Worm (Caenorhabditis elegans) whole organism, L4 larva: Measurements from ENCODE around the gene tkt-1.

Experiments
- D1046.2 ChIP-seq: fragments of 200-800 bp; sonication (Bioruptor generic); IDR thresholded peaks from 2 replicates; pipeline ENCODE4 v1.3.6; 2022; ENCODE audit warnings: missing genetic modification characterization, missing compliant biosample characterization
- aha-1 ChIP-seq: fragments of 150-350 bp; peaks from one replicate; lab custom pipeline; 2014; ENCODE audit warnings: missing biosample characterization, missing genetic modification characterization
- arid-1 ChIP-seq: fragments of 200-800 bp; sonication (Bioruptor generic); conservative IDR thresholded peaks from 2 replicates; pipeline ENCODE4 v1.3.6; 2022; ENCODE audit warnings: missing genetic modification reagents, missing genetic modification characterization, missing compliant biosample characterization
- ceh-32 ChIP-seq: sonication (generic microtip); optimal IDR thresholded peaks from 2 replicates; lab custom pipeline; 2016; ENCODE audit warnings: mild to moderate bottlenecking, missing genetic modification characterization, missing compliant biosample characterization; ENCODE audit not compliant: poor library complexity
- daf-16 ChIP-seq, 3 experiments: sonication (generic microtip); optimal IDR thresholded peaks; 2 replicates each; lab custom pipeline; 2016 to 2017; ENCODE audit warnings: missing genetic modification characterization in 3 of 3, missing genetic modification reagents in 3 of 3, mild to moderate bottlenecking in 2 of 3, missing compliant biosample characterization in 2 of 3, missing biosample characterization in 1 of 3, moderate library complexity in 1 of 3
- daf-8 ChIP-seq: fragments of 200-800 bp; sonication (Bioruptor generic); IDR thresholded peaks from 2 replicates; pipeline ENCODE4 v1.3.6; 2022; ENCODE audit warnings: missing genetic modification characterization, missing compliant biosample characterization
- dmd-6 ChIP-seq: fragments of 200-800 bp; sonication (Bioruptor generic); IDR thresholded peaks from 2 replicates; pipeline ENCODE4 v1.3.6; 2022; ENCODE audit warnings: missing genetic modification reagents, missing genetic modification characterization, missing compliant biosample characterization
- dpl-1 ChIP-seq: fragments of 150-350 bp; optimal IDR thresholded peaks from 2 replicates; lab custom pipeline; 2014; ENCODE audit warnings: missing biosample characterization, missing genetic modification reagents, missing genetic modification characterization
- duxl-1 ChIP-seq: sonication (generic microtip); optimal IDR thresholded peaks from 2 replicates; lab custom pipeline; 2016; ENCODE audit warnings: mild to moderate bottlenecking, missing genetic modification characterization, moderate library complexity, missing compliant biosample characterization; ENCODE audit not compliant: poor library complexity
- dve-1 ChIP-seq: sonication (generic microtip); optimal IDR thresholded peaks from 2 replicates; lab custom pipeline; 2017; ENCODE audit warnings: antibody characterized with exemption, mild to moderate bottlenecking, missing genetic modification characterization, missing compliant biosample characterization; ENCODE audit not compliant: insufficient read depth
- egl-27 ChIP-seq: sonication (generic microtip); optimal IDR thresholded peaks from 3 replicates; lab custom pipeline; 2017; ENCODE audit warnings: missing biosample characterization, missing genetic modification reagents, missing genetic modification characterization
- fkh-10 ChIP-seq: fragments of 150-350 bp; optimal IDR thresholded peaks from 2 replicates; lab custom pipeline; 2014; ENCODE audit warnings: missing biosample characterization, missing genetic modification reagents, missing genetic modification characterization
- fos-1 ChIP-seq: fragments of 150-350 bp; optimal IDR thresholded peaks from 2 replicates; lab custom pipeline; 2014; ENCODE audit warnings: missing biosample characterization, missing genetic modification characterization
- hif-1 ChIP-seq, 2 experiments: sonication (generic microtip); optimal IDR thresholded peaks; 2 replicates each; lab custom pipeline; 2016 to 2017; ENCODE audit warnings: missing compliant biosample characterization in 2 of 2, missing genetic modification characterization in 2 of 2, missing genetic modification reagents in 2 of 2, missing genotype in 2 of 2, mild to moderate bottlenecking in 1 of 2
- hlh-11 ChIP-seq: fragments of 200-800 bp; sonication (Bioruptor generic); optimal IDR thresholded peaks from 2 replicates; lab custom pipeline; 2018; ENCODE audit warnings: mild to moderate bottlenecking, missing genetic modification characterization, missing compliant biosample characterization
- hlh-30 ChIP-seq: sonication (generic microtip); optimal IDR thresholded peaks from 2 replicates; lab custom pipeline; 2017; ENCODE audit warnings: antibody characterized with exemption, mild to moderate bottlenecking, missing genetic modification characterization, missing compliant biosample characterization; ENCODE audit not compliant: insufficient read depth
- hmg-1.1 ChIP-seq: fragments of 200-800 bp; sonication (Bioruptor generic); IDR thresholded peaks from 2 replicates; pipeline ENCODE4 v1.3.6; 2022; ENCODE audit warnings: missing genetic modification reagents, missing genetic modification characterization, missing compliant biosample characterization
- lin-15B ChIP-seq: fragments of 150-350 bp; sonication (generic microtip); optimal IDR thresholded peaks from 3 replicates; lab custom pipeline; 2014; ENCODE audit warnings: missing biosample characterization, missing genetic modification characterization
- lin-29 ChIP-seq: fragments of 200-800 bp; sonication (Bioruptor generic); IDR thresholded peaks from 2 replicates; pipeline ENCODE4 v1.3.6; 2022; ENCODE audit warnings: missing genetic modification reagents, missing genetic modification characterization, missing compliant biosample characterization
- lsy-2 ChIP-seq, 2 experiments: fragments of 150-350 bp in 1 of 2; sonication (generic microtip) in 1 of 2; optimal IDR thresholded peaks; 2 replicates each; lab custom pipeline; 2014 to 2017; ENCODE audit warnings: missing biosample characterization in 2 of 2, missing genetic modification characterization in 2 of 2
- madf-9 ChIP-seq: fragments of 200-800 bp; sonication (Bioruptor generic); conservative IDR thresholded peaks from 2 replicates; pipeline ENCODE4 v1.3.6; 2022; ENCODE audit warnings: missing genetic modification reagents, missing genetic modification characterization, missing compliant biosample characterization
- mdl-1 ChIP-seq, 2 experiments: fragments of 150-350 bp in 1 of 2; sonication (generic microtip) in 1 of 2; optimal IDR thresholded peaks; 2 replicates each; lab custom pipeline; 2014 to 2017; ENCODE audit warnings: missing biosample characterization in 2 of 2, missing genetic modification characterization in 2 of 2
- mes-2 ChIP-seq: sonication (generic microtip); optimal IDR thresholded peaks from 2 replicates; lab custom pipeline; 2016; ENCODE audit warnings: missing genotype, mild to moderate bottlenecking, missing genetic modification characterization, missing compliant biosample characterization; ENCODE audit not compliant: poor library complexity, severe bottlenecking
- mxl-3 ChIP-seq: fragments of 200-800 bp; sonication (Bioruptor generic); optimal IDR thresholded peaks from 2 replicates; lab custom pipeline; 2018; ENCODE audit warnings: mild to moderate bottlenecking, missing genetic modification characterization, missing compliant biosample characterization
- nhr-102 ChIP-seq: sonication (generic microtip); optimal IDR thresholded peaks from 2 replicates; lab custom pipeline; 2016; ENCODE audit warnings: mild to moderate bottlenecking, missing genetic modification characterization, moderate library complexity, missing compliant biosample characterization
- nhr-11 ChIP-seq: fragments of 150-350 bp; optimal IDR thresholded peaks from 2 replicates; lab custom pipeline; 2014; ENCODE audit warnings: missing biosample characterization, missing genetic modification characterization
- nhr-25 ChIP-seq: sonication (generic microtip); optimal IDR thresholded peaks from 2 replicates; lab custom pipeline; 2017; ENCODE audit warnings: missing genetic modification characterization, mild to moderate bottlenecking, missing compliant biosample characterization, antibody characterized with exemption, moderate library complexity, borderline replicate concordance; ENCODE audit not compliant: insufficient read depth
- nhr-28 ChIP-seq: fragments of 150-350 bp; optimal IDR thresholded peaks from 2 replicates; lab custom pipeline; 2014; ENCODE audit warnings: missing biosample characterization, missing genetic modification characterization
- nhr-42 ChIP-seq: fragments of 200-800 bp; sonication (Bioruptor generic); IDR thresholded peaks from 2 replicates; pipeline ENCODE4 v1.3.6; 2022; ENCODE audit warnings: missing genetic modification characterization, missing compliant biosample characterization
- nhr-48 ChIP-seq: sonication (generic microtip); optimal IDR thresholded peaks from 2 replicates; lab custom pipeline; 2016; ENCODE audit warnings: mild to moderate bottlenecking, missing genetic modification characterization, missing compliant biosample characterization
- nhr-6 ChIP-seq: fragments of 150-350 bp; optimal IDR thresholded peaks from 2 replicates; lab custom pipeline; 2014; ENCODE audit warnings: missing biosample characterization, missing genetic modification characterization
- nhr-76 ChIP-seq: fragments of 150-350 bp; optimal IDR thresholded peaks from 2 replicates; lab custom pipeline; 2014; ENCODE audit warnings: missing biosample characterization, missing genetic modification characterization
- pha-4 ChIP-seq, 2 experiments: fragments of 150-350 bp in 1 of 2; fragments of 200-800 bp in 1 of 2; sonication (Bioruptor generic) in 1 of 2; IDR thresholded peaks in 1 of 2; optimal IDR thresholded peaks in 1 of 2; 2 replicates each; pipeline versions ENCODE4 v1.3.6 to Lab custom; 2014 to 2022; ENCODE audit warnings: missing genetic modification characterization in 2 of 2, missing genetic modification reagents in 2 of 2, missing biosample characterization in 1 of 2, missing compliant biosample characterization in 1 of 2
- php-3 ChIP-seq: fragments of 200-800 bp; sonication (Bioruptor generic); IDR thresholded peaks from 2 replicates; pipeline ENCODE4 v1.3.6; 2022; ENCODE audit warnings: missing genetic modification reagents, missing genetic modification characterization, missing compliant biosample characterization
- rbr-2 ChIP-seq: sonication (generic microtip); optimal IDR thresholded peaks from 2 replicates; lab custom pipeline; 2016; ENCODE audit warnings: missing genotype, missing genetic modification characterization, missing compliant biosample characterization
- sdz-12 ChIP-seq: fragments of 200-800 bp; sonication (Bioruptor generic); optimal IDR thresholded peaks from 2 replicates; lab custom pipeline; 2018; ENCODE audit warnings: mild to moderate bottlenecking, missing genetic modification characterization, missing compliant biosample characterization
- spr-3 ChIP-seq: fragments of 200-800 bp; sonication (Bioruptor generic); optimal IDR thresholded peaks from 2 replicates; lab custom pipeline; 2018; ENCODE audit warnings: mild to moderate bottlenecking, missing genetic modification characterization, missing compliant biosample characterization
- unc-62 ChIP-seq, 3 experiments: fragments of 150-350 bp in 1 of 3; sonication (generic microtip); optimal IDR thresholded peaks in 2 of 3; peaks in 1 of 3; 1 replicate in 1 of 3; 2 replicates in 2 of 3; lab custom pipeline; 2014 to 2017; ENCODE audit warnings: missing biosample characterization in 3 of 3, missing genetic modification characterization in 3 of 3, missing genetic modification reagents in 3 of 3, missing genotype in 1 of 3
- zip-11 ChIP-seq: fragments of 200-800 bp; sonication (Bioruptor generic); IDR thresholded peaks from 2 replicates; pipeline ENCODE4 v1.3.6; 2022; ENCODE audit warnings: missing genetic modification characterization, missing compliant biosample characterization

tkt-1 gene

DNA sequence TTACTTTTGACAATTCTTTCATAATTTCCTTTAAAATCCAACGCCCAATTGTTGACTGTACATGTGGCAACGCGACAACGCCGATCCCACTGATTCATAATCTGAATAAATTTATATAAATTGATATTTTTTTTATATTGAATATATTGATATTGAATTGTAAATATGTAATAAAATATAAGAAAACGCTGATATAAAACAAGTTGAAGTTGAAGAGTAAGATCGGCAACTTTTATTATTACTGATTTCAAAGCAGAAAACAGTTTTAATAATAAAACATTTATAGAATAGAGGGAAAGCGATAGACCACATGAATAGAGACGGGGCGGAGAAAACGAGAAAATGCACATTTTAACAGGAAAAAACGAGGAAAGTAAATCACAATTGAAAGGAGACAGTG lies 24.2 kb upstream of the tkt-1 start, which contains the start of gene qns-1:
qns-1 (minus strand) TSS at position 101 of the 400 bp plus-strand sequence.
- TF ChIP-seq madf-9 (no peak), D1046.2 (no peak), ceh-32 (no peak)

DNA sequence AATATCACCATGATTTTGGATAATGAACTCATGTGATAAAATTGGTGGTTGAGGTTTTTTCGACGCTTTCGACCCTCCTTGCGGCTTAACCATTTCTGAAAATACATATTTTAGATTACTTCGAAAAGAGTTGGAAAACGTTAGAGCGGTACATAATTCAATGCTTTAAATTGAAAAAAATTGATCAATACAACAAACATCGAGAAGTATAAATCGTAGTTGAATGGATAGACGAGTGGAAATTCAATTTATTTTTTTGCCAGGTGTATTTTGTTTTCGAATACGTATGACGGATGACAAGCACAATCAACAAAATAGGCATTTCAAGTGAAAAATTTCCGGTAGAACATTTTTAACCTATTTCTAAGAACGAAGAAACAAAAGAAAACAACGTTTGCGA lies 22.2 kb upstream of the tkt-1 start, which contains the start of gene tram-1:
tram-1 (minus strand) TSS at position 101 of the 400 bp plus-strand sequence.
- TF ChIP-seq nhr-48 (no peak), nhr-42 (GFP tag; lab: Robert Waterston, UW) (no peak), lsy-2 (tag; optimal IDR thresholded peaks at IDR 0.05; lab: Kevin White, UChicago) (no peak), fkh-10 (no peak), egl-27 (tag; lab: Kevin White, UChicago) (no peak), hif-1 (tag; optimal IDR thresholded peaks at IDR 0.05; lab: Kevin White, UChicago) (no peak), sdz-12 (GFP tag; lab: Kevin White, UChicago) (no peak), daf-8 (GFP tag; lab: Robert Waterston, UW) (no peak), dve-1 (tag; lab: Kevin White, UChicago) (no peak)

DNA sequence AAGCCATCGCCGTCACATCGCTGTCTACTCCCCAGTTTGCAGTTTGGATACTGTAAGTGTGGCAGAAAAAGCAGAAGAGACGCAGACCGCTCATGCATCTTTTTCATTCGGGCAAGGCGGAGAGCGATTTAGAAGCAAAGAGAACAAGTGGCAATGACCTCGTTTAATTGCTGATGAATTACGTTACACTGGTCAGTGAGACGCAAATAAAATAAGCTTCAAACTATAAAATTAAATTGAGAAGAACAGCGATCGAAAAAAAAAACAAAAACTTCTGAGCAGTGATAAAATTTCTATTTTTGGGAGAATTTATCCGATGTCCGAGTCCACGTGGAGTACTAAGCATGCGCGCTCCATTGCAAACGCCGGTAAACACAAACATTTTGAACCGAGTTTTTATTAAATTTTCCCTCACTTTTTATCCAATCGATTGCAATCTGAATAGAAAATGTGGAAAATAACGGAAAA lies 21.3 kb upstream of the tkt-1 start, which contains the start of gene C24F3.2:
C24F3.2 (plus strand) TSS at position 418 of the 468 bp plus-strand sequence.
- TF ChIP-seq spr-3 (GFP tag; lab: Kevin White, UChicago) (no peak), nhr-25 (tag; lab: Kevin White, UChicago) (peak; percentile 58), fos-1 (tag; lab: Kevin White, UChicago) (no peak), lin-29 (GFP tag; lab: Robert Waterston, UW) (no peak), rbr-2 (peak; percentile 52), daf-16 (GFP tag; optimal IDR thresholded peaks at IDR 0.05; lab: Kevin White, UChicago) (peak in 1 of 2 experiments; percentile 7), daf-16 (tag; optimal IDR thresholded peaks at IDR 0.05; lab: Kevin White, UChicago) (peak; percentile 45), hmg-1.1 (GFP tag; lab: Robert Waterston, UW) (peak; percentile 68), mdl-1 (tag; optimal IDR thresholded peaks at IDR 0.05; lab: Kevin White, UChicago) (no peak), mxl-3 (peak; percentile 88), nhr-28 (tag; lab: Kevin White, UChicago) (peak; percentile 57), zip-11 (no peak), aha-1 (tag; lab: Kevin White, UChicago) (peak; percentile 95), hlh-11 (tag; lab: Kevin White, UChicago) (peak; percentile 81), pha-4 (GFP tag; IDR thresholded peaks at IDR 0.05; lab: Robert Waterston, UW) (no peak), pha-4 (tag; optimal IDR thresholded peaks at IDR 0.05; lab: Kevin White, UChicago) (no peak), nhr-76 (tag; lab: Kevin White, UChicago) (no peak), lsy-2 (tag; optimal IDR thresholded peaks at IDR 0.05; lab: Kevin White, UChicago) (peak; percentile 79 to 97), nhr-102 (no peak), nhr-6 (tag; lab: Kevin White, UChicago) (peak; percentile 7), dpl-1 (peak; percentile 75), arid-1 (GFP tag; lab: Robert Waterston, UW) (0 out of 2 replicates have a peak, but pooled peaks have one; percentile 38), hlh-30 (tag; lab: Kevin White, UChicago) (peak; percentile 58), lin-15B (tag; lab: Kevin White, UChicago) (no peak), php-3 (GFP tag; lab: Robert Waterston, UW) (0 out of 2 replicates have a peak, but pooled peaks have one; percentile 20), unc-62 (GFP tag; optimal IDR thresholded peaks at IDR 0.05 in 1 of 2; lab: Kevin White, UChicago) (peak in 1 of 2 experiments; percentile 98), unc-62 (tag; optimal IDR thresholded peaks at IDR 0.05; lab: Kevin White, UChicago) (no peak), dmd-6 (GFP tag; lab: Robert Waterston, UW) (peak; percentile 48; the same call in 1 of the 2 replicates), duxl-1 (tag; lab: Kevin White, UChicago) (no peak), dve-1 (tag; lab: Kevin White, UChicago) (no peak), mes-2 (tag; lab: Kevin White, UChicago) (peak; percentile 57), nhr-11 (tag; lab: Kevin White, UChicago) (peak; percentile 36), D1046.2 (no peak)
